Worm (Caenorhabditis elegans) whole organism, L1 larva: ENCODE results near the gene K07H8.11.

Experiments used
- fkh-10 ChIP-seq: sonication (generic microtip); optimal IDR thresholded peaks from 2 replicates; lab custom pipeline; 2017; ENCODE audit warnings: missing biosample characterization, missing genetic modification reagents, missing genetic modification characterization
- fos-1 ChIP-seq: fragments of 150-350 bp; optimal IDR thresholded peaks from 2 replicates; lab custom pipeline; 2014; ENCODE audit warnings: missing biosample characterization, missing genetic modification characterization
- nhr-237 ChIP-seq: fragments of 150-350 bp; optimal IDR thresholded peaks from 2 replicates; lab custom pipeline; 2014; ENCODE audit warnings: missing biosample characterization, missing genetic modification characterization
- nhr-85 ChIP-seq: sonication (generic microtip); peaks from one replicate; lab custom pipeline; 2016; ENCODE audit warnings: missing genetic modification characterization, inconsistent platforms, missing compliant biosample characterization
- unc-86 ChIP-seq: sonication (generic microtip); optimal IDR thresholded peaks from 2 replicates; lab custom pipeline; 2016; ENCODE audit warnings: missing genetic modification characterization, missing compliant biosample characterization

- TF ChIP-seq unc-86 (tag; lab: Kevin White, UChicago) (no peak), nhr-85 (tag; lab: Kevin White, UChicago) (no peak), nhr-237 (no peak), fos-1 (tag; lab: Kevin White, UChicago) (no peak), fkh-10 (no peak)
Measured at ce11 chrIV:8251346-8251745, 23.8 kb downstream of the K07H8.11 start.
